Worm (Caenorhabditis elegans) whole organism, midembryonic: ENCODE data around the gene C46F11.6.

Source experiments
- T22C8.4 ChIP-seq: fragments of 200-800 bp; sonication (Bioruptor generic); IDR thresholded peaks from 2 replicates; pipeline ENCODE4 v1.3.6; 2022; ENCODE audit warnings: missing genetic modification characterization, missing compliant biosample characterization
- cog-1 ChIP-seq: sonication (generic microtip); optimal IDR thresholded peaks from 2 replicates; lab custom pipeline; 2016; ENCODE audit warnings: missing genetic modification characterization, missing compliant biosample characterization
- klf-2 ChIP-seq: fragments of 200-800 bp; sonication (Bioruptor generic); conservative IDR thresholded peaks from 2 replicates; pipeline ENCODE4 v1.3.6; 2022; ENCODE audit warnings: missing genetic modification reagents, missing genetic modification characterization, missing compliant biosample characterization
- med-1 ChIP-seq: sonication (generic microtip); optimal IDR thresholded peaks from 2 replicates; lab custom pipeline; 2017; ENCODE audit warnings: missing genetic modification characterization, mild to moderate bottlenecking, missing compliant biosample characterization, antibody characterized with exemption, missing genetic modification reagents; ENCODE audit not compliant: insufficient read depth
- tab-1 ChIP-seq: fragments of 200-800 bp; sonication (Bioruptor generic); IDR thresholded peaks from 2 replicates; pipeline ENCODE4 v1.3.6; 2022; ENCODE audit warnings: missing genetic modification characterization, missing compliant biosample characterization
- ztf-23 ChIP-seq: fragments of 200-800 bp; sonication (Bioruptor generic); IDR thresholded peaks from 2 replicates; pipeline ENCODE4 v1.3.6; 2022; ENCODE audit warnings: missing genetic modification reagents, missing genetic modification characterization, missing compliant biosample characterization
- ztf-29 ChIP-seq: fragments of 200-800 bp; sonication (Bioruptor generic); IDR thresholded peaks from 2 replicates; pipeline ENCODE4 v1.3.6; 2022; ENCODE audit warnings: missing genetic modification reagents, missing genetic modification characterization, missing compliant biosample characterization

ce11 chrIII:3698366-3698765, 28.1 kb upstream of the C46F11.6 start:
- TF ChIP-seq tab-1 (GFP tag; lab: Robert Waterston, UW) (no peak), ztf-23 (no peak), med-1 (GFP tag; lab: Kevin White, UChicago) (no peak), T22C8.4 (GFP tag; lab: Robert Waterston, UW) (no peak), cog-1 (tag; lab: Kevin White, UChicago) (no peak), ztf-29 (GFP tag; lab: Robert Waterston, UW) (no peak), klf-2 (GFP tag; lab: Robert Waterston, UW) (no peak)
